Fruit fly (Drosophila melanogaster) whole organism, embryonic: ENCODE data around the gene CG10702.

Experiments
- Bteb2 ChIP-seq: fragments of 200-800 bp; sonication (Bioruptor generic); optimal IDR thresholded peaks from 2 replicates; lab custom pipeline; 2016; ENCODE audit warnings: missing biosample characterization, missing genetic modification characterization
- CG10462 ChIP-seq: fragments of 200-800 bp; sonication (Bioruptor generic); optimal IDR thresholded peaks from 2 replicates; lab custom pipeline; 2016; ENCODE audit warnings: missing biosample characterization, missing genetic modification characterization
- CG11085 ChIP-seq: fragments of 200-800 bp; sonication (Bioruptor generic); IDR thresholded peaks from 2 replicates; pipeline ENCODE4 v1.3.6; 2022; ENCODE audit warnings: missing biosample characterization, missing genetic modification characterization
- CG11398 ChIP-seq: fragments of 200-800 bp; sonication (Bioruptor generic); optimal IDR thresholded peaks from 2 replicates; lab custom pipeline; 2016; ENCODE audit warnings: missing biosample characterization, missing genetic modification characterization
- CG11560 ChIP-seq: fragments of 200-800 bp; sonication (Bioruptor generic); IDR thresholded peaks from 3 replicates; pipeline ENCODE4 v1.3.6; 2022; ENCODE audit warnings: missing biosample characterization, missing genetic modification characterization
- CG12219 ChIP-seq: fragments of 200-800 bp; sonication (Bioruptor generic); optimal IDR thresholded peaks from 3 replicates; lab custom pipeline; 2018; ENCODE audit warnings: missing biosample characterization, mild to moderate bottlenecking, missing genetic modification characterization
- CG15073 ChIP-seq: fragments of 200-800 bp; sonication (Bioruptor generic); optimal IDR thresholded peaks from 2 replicates; lab custom pipeline; 2016; ENCODE audit warnings: missing biosample characterization, missing genetic modification characterization
- CG15514 ChIP-seq: fragments of 200-800 bp; sonication (Bioruptor generic); optimal IDR thresholded peaks from 3 replicates; lab custom pipeline; 2017; ENCODE audit warnings: missing biosample characterization, missing genetic modification characterization, mild to moderate bottlenecking, moderate library complexity, missing genetic modification reagents
- CG16813 ChIP-seq: fragments of 200-800 bp; sonication (Bioruptor generic); IDR thresholded peaks from 3 replicates; pipeline ENCODE4 v1.3.6; 2022; ENCODE audit warnings: missing biosample characterization, missing genetic modification characterization; ENCODE audit not compliant: partially characterized antibody
- CG17612 ChIP-seq: fragments of 200-800 bp; sonication (Bioruptor generic); IDR thresholded peaks from 2 replicates; pipeline ENCODE4 v1.3.6; 2022; ENCODE audit warnings: missing biosample characterization, missing genetic modification characterization
- CG17802 ChIP-seq: fragments of 200-800 bp; sonication (Bioruptor generic); optimal IDR thresholded peaks from 2 replicates; lab custom pipeline; 2018; ENCODE audit warnings: missing biosample characterization, mild to moderate bottlenecking, missing genetic modification characterization, moderate library complexity
- CG1832 ChIP-seq: fragments of 200-800 bp; sonication (Bioruptor generic); optimal IDR thresholded peaks from 2 replicates; lab custom pipeline; 2017; ENCODE audit warnings: missing biosample characterization, mild to moderate bottlenecking, missing genetic modification characterization, inconsistent platforms
- CG2116 ChIP-seq: fragments of 200-800 bp; sonication (Bioruptor generic); optimal IDR thresholded peaks from 3 replicates; lab custom pipeline; 2018; ENCODE audit warnings: missing biosample characterization, mild to moderate bottlenecking, missing genetic modification characterization
- CG2889 ChIP-seq: fragments of 200-800 bp; sonication (Bioruptor generic); IDR thresholded peaks from 3 replicates; pipeline ENCODE4 v1.3.6; 2022; ENCODE audit warnings: missing biosample characterization, missing genetic modification characterization
- CG30403 ChIP-seq: fragments of 200-800 bp; sonication (Bioruptor generic); optimal IDR thresholded peaks from 3 replicates; lab custom pipeline; 2016; ENCODE audit warnings: missing biosample characterization, missing genetic modification characterization
- CG34224 ChIP-seq: fragments of 200-800 bp; sonication (Bioruptor generic); IDR thresholded peaks from 3 replicates; pipeline ENCODE4 v1.3.6; 2022; ENCODE audit warnings: missing biosample characterization, missing genetic modification characterization; ENCODE audit not compliant: partially characterized antibody
- CG42726 ChIP-seq: fragments of 200-800 bp; sonication (Bioruptor generic); IDR thresholded peaks from 2 replicates; pipeline ENCODE4 v1.3.6; 2022; ENCODE audit warnings: missing biosample characterization, missing genetic modification characterization; ENCODE audit not compliant: partially characterized antibody
- CG4404 ChIP-seq: fragments of 200-800 bp; sonication (Bioruptor generic); IDR thresholded peaks from 2 replicates; pipeline ENCODE4 v1.3.6; 2022; ENCODE audit warnings: missing biosample characterization, missing genetic modification characterization
- CG4730 ChIP-seq: fragments of 200-800 bp; sonication (Bioruptor generic); IDR thresholded peaks from 2 replicates; pipeline ENCODE4 v1.3.6; 2022; ENCODE audit warnings: missing biosample characterization, missing genetic modification characterization
- CG6689 ChIP-seq: fragments of 200-800 bp; sonication (Bioruptor generic); IDR thresholded peaks from 2 replicates; pipeline ENCODE4 v1.3.6; 2022; ENCODE audit warnings: missing biosample characterization, missing genetic modification characterization
- CG7556 ChIP-seq: fragments of 200-800 bp; sonication (Bioruptor generic); optimal IDR thresholded peaks from 2 replicates; lab custom pipeline; 2017; ENCODE audit warnings: missing biosample characterization, mild to moderate bottlenecking, missing genetic modification characterization
- CG7928 ChIP-seq: fragments of 200-800 bp; sonication (Bioruptor generic); optimal IDR thresholded peaks from 2 replicates; lab custom pipeline; 2017; ENCODE audit warnings: missing biosample characterization, mild to moderate bottlenecking, missing genetic modification characterization
- CG9215 ChIP-seq: fragments of 200-800 bp; sonication (Bioruptor generic); IDR thresholded peaks from 2 replicates; pipeline ENCODE4 v1.3.6; 2022; ENCODE audit warnings: missing biosample characterization, missing genetic modification characterization
- CG9817 ChIP-seq: fragments of 200-800 bp; sonication (Bioruptor generic); optimal IDR thresholded peaks from 2 replicates; lab custom pipeline; 2018; ENCODE audit warnings: missing biosample characterization, mild to moderate bottlenecking, missing genetic modification characterization, moderate library complexity
- D19B ChIP-seq: fragments of 200-800 bp; sonication (Bioruptor generic); optimal IDR thresholded peaks from 2 replicates; lab custom pipeline; 2017; ENCODE audit warnings: missing biosample characterization, mild to moderate bottlenecking, missing genetic modification characterization
- Dip2 ChIP-seq: fragments of 200-800 bp; sonication (Bioruptor generic); IDR thresholded peaks from 2 replicates; pipeline ENCODE4 v1.3.6; 2022; ENCODE audit warnings: missing biosample characterization, missing genetic modification characterization
- Doc3 ChIP-seq: fragments of 200-800 bp; sonication (Bioruptor generic); IDR thresholded peaks from 3 replicates; pipeline ENCODE4 v1.3.6; 2022; ENCODE audit warnings: missing biosample characterization, missing genetic modification characterization; ENCODE audit not compliant: partially characterized antibody
- Dref ChIP-seq: fragments of 200-800 bp; sonication (Bioruptor generic); IDR thresholded peaks from 2 replicates; pipeline ENCODE4 v1.3.6; 2022; ENCODE audit warnings: missing biosample characterization, missing genetic modification characterization
- Eip74EF ChIP-seq, 2 experiments: fragments of 200-800 bp in 1 of 2; fragments of >200 bp in 1 of 2; sonication (Bioruptor generic) in 1 of 2; optimal IDR thresholded peaks; 2 replicates each; lab custom pipeline; 2017 to 2019; ENCODE audit warnings: missing biosample characterization in 2 of 2, missing genetic modification characterization in 2 of 2, mild to moderate bottlenecking in 1 of 2, moderate library complexity in 1 of 2
- HLH54F ChIP-seq: fragments of 200-800 bp; sonication (Bioruptor generic); optimal IDR thresholded peaks from 3 replicates; lab custom pipeline; 2016; ENCODE audit warnings: missing biosample characterization, missing genetic modification characterization
- HmgZ ChIP-seq: fragments of 200-800 bp; sonication (Bioruptor generic); optimal IDR thresholded peaks from 2 replicates; lab custom pipeline; 2018; ENCODE audit warnings: missing biosample characterization, mild to moderate bottlenecking, missing genetic modification characterization
- NfI ChIP-seq: fragments of 200-800 bp; sonication (Bioruptor generic); optimal IDR thresholded peaks from 3 replicates; lab custom pipeline; 2018; ENCODE audit warnings: missing biosample characterization, mild to moderate bottlenecking, missing genetic modification characterization, moderate library complexity
- Oaz ChIP-seq: fragments of 200-800 bp; sonication (Bioruptor generic); IDR thresholded peaks from 2 replicates; pipeline ENCODE4 v1.3.6; 2022; ENCODE audit warnings: missing biosample characterization, missing genetic modification characterization
- Ptx1 ChIP-seq: fragments of 200-800 bp; sonication (Bioruptor generic); IDR thresholded peaks from 2 replicates; pipeline ENCODE4 v1.3.6; 2022; ENCODE audit warnings: missing biosample characterization, missing genetic modification characterization
- Xbp1 ChIP-seq: fragments of 200-800 bp; sonication (Bioruptor generic); optimal IDR thresholded peaks from 3 replicates; lab custom pipeline; 2016; ENCODE audit warnings: missing biosample characterization, mild to moderate bottlenecking, missing genetic modification characterization
- cg ChIP-seq: fragments of 200-800 bp; sonication (Bioruptor generic); optimal IDR thresholded peaks from 3 replicates; lab custom pipeline; 2019; ENCODE audit warnings: missing biosample characterization, mild to moderate bottlenecking, missing genetic modification characterization, moderate library complexity
- chm ChIP-seq: fragments of 200-800 bp; sonication (Bioruptor generic); IDR thresholded peaks from 2 replicates; pipeline ENCODE4 v1.3.6; 2022; ENCODE audit warnings: missing biosample characterization, missing genetic modification characterization
- eve ChIP-seq, 2 experiments: fragments of >200 bp; optimal IDR thresholded peaks; 2 replicates each; lab custom pipeline; 2017; ENCODE audit warnings: missing biosample characterization in 2 of 2, missing genetic modification characterization in 2 of 2
- ftz-f1 ChIP-seq: fragments of 200-800 bp; sonication (Bioruptor generic); optimal IDR thresholded peaks from 2 replicates; lab custom pipeline; 2016; ENCODE audit warnings: missing biosample characterization, missing genetic modification characterization
- gce ChIP-seq: fragments of 200-800 bp; sonication (Bioruptor generic); IDR thresholded peaks from 3 replicates; pipeline ENCODE4 v1.3.6; 2022; ENCODE audit warnings: missing biosample characterization, missing genetic modification characterization
- gsb-n ChIP-seq: fragments of 200-800 bp; sonication (Bioruptor generic); optimal IDR thresholded peaks from 3 replicates; lab custom pipeline; 2018; ENCODE audit warnings: missing biosample characterization, mild to moderate bottlenecking, missing genetic modification characterization
- hbn ChIP-seq: fragments of 200-800 bp; sonication (Bioruptor generic); IDR thresholded peaks from 2 replicates; pipeline ENCODE4 v1.3.6; 2022; ENCODE audit warnings: missing biosample characterization, missing genetic modification characterization; ENCODE audit not compliant: partially characterized antibody
- hkb ChIP-seq, 2 experiments: fragments of 200-800 bp in 1 of 2; fragments of >200 bp in 1 of 2; sonication (Bioruptor generic) in 1 of 2; IDR thresholded peaks in 1 of 2; optimal IDR thresholded peaks in 1 of 2; 2 replicates each; pipeline versions ENCODE4 v1.3.6 to Lab custom; 2017 to 2022; ENCODE audit warnings: missing biosample characterization in 1 of 2, missing genetic modification characterization in 1 of 2
- pan ChIP-seq, 4 experiments: fragments of >200 bp in 3 of 4; fragments of 200-800 bp in 1 of 4; sonication (Bioruptor generic) in 1 of 4; optimal IDR thresholded peaks in 3 of 4; IDR thresholded peaks in 1 of 4; 2 replicates each; pipeline versions ENCODE4 v1.3.6 to Lab custom; 2017 to 2022; ENCODE audit warnings: missing biosample characterization in 2 of 4, missing genetic modification characterization in 2 of 4, mixed read lengths in 1 of 4
- phol ChIP-seq: fragments of 200-800 bp; sonication (Bioruptor generic); optimal IDR thresholded peaks from 3 replicates; lab custom pipeline; 2018; ENCODE audit warnings: missing biosample characterization, mild to moderate bottlenecking, missing genetic modification characterization, moderate library complexity
- pzg ChIP-seq: fragments of 200-800 bp; sonication (Bioruptor generic); optimal IDR thresholded peaks from 3 replicates; lab custom pipeline; 2018; ENCODE audit warnings: missing biosample characterization, mild to moderate bottlenecking, missing genetic modification characterization, moderate library complexity
- sd ChIP-seq: fragments of 200-800 bp; sonication (Bioruptor generic); optimal IDR thresholded peaks from 3 replicates; lab custom pipeline; 2018; ENCODE audit warnings: missing biosample characterization, mild to moderate bottlenecking, missing genetic modification characterization, moderate library complexity
- sens ChIP-seq: fragments of 200-800 bp; sonication (Bioruptor generic); peaks from one replicate; lab custom pipeline; 2016; ENCODE audit warnings: missing biosample characterization, missing genetic modification characterization
- tin ChIP-seq: fragments of 200-800 bp; sonication (Bioruptor generic); optimal IDR thresholded peaks from 3 replicates; lab custom pipeline; 2016; ENCODE audit warnings: missing biosample characterization, missing genetic modification characterization

CG10702 gene

DNA sequence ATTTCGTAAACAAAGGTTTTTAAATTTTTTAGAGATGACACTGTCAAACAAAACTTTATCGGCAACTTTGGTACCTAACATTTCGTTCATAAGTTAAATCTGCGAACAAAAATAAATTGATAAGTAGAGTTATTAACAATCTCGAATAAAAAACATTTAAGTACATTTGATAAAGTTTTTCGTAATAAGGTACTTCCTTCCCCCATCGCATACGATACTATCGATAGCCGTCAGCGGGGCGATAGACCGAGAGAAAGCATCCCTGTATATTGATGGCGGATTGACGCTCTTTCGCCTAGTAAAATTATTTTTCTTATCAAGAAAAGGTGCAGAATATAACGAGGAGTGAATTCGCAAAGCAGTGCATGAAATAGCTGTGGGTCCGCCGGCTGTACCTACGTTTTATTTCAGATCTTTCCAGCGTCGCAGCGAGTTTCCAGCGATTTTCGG, 24.5 kb downstream of the CG10702 start, which contains the start of the genes Ttc19 and Acn (continued):
- TF ChIP-seq CG11085 (GFP tag; lab: Robert Waterston, UW) (peak; percentile 65), sd (tag; lab: Kevin White, UChicago) (no peak), CG42726 (GFP tag; lab: Robert Waterston, UW) (peak; percentile 92), CG7928 (GFP tag; lab: Kevin White, UChicago) (peak; percentile 49), ftz-f1 (GFP tag; lab: Kevin White, UChicago) (peak; percentile 40), D19B (GFP tag; lab: Kevin White, UChicago) (peak; percentile 44), CG2116 (peak; percentile 99), CG4404 (GFP tag; lab: Robert Waterston, UW) (peak; percentile 71), CG10462 (GFP tag; lab: Kevin White, UChicago) (peak; percentile 80), cg (GFP tag; lab: Kevin White, UChicago) (no peak), gce (GFP tag; lab: Robert Waterston, UW) (0 out of 3 replicates have a peak, but pooled peaks have one; percentile 33), CG30403 (GFP tag; lab: Kevin White, UChicago) (peak; percentile 92), CG17612 (GFP tag; lab: Robert Waterston, UW) (peak; percentile 34; the same call in 1 of the 2 replicates), Doc3 (peak; percentile 95), CG15514 (GFP tag; lab: Kevin White, UChicago) (peak; percentile 79), Dref (GFP tag; lab: Robert Waterston, UW) (peak; percentile 92), CG4730 (GFP tag; lab: Robert Waterston, UW) (peak; percentile 77), Ptx1 (GFP tag; lab: Robert Waterston, UW) (peak; percentile 86), Oaz (GFP tag; lab: Robert Waterston, UW) (peak; percentile 72), Xbp1 (peak; percentile 90), pan (optimal IDR thresholded peaks at IDR 0.05; lab: Kevin White, UChicago) (no peak), pan (GFP tag; optimal IDR thresholded peaks at IDR 0.05 in 1 of 2, IDR thresholded peaks at IDR 0.05 in 1 of 2) (peak in 1 of 2 experiments; percentile 87), Eip74EF (GFP tag; optimal IDR thresholded peaks at IDR 0.05; lab: Kevin White, UChicago) (no peak), HmgZ (peak; percentile 82), CG16813 (GFP tag; lab: Robert Waterston, UW) (peak; percentile 98), CG15073 (GFP tag; lab: Kevin White, UChicago) (no peak), CG11560 (tag; lab: Robert Waterston, UW) (peak; percentile 52; the same call in 2 of the 3 replicates), eve (GFP tag; optimal IDR thresholded peaks at IDR 0.05; lab: Kevin White, UChicago) (no peak), CG17802 (tag; lab: Kevin White, UChicago) (peak; percentile 66), CG7556 (GFP tag; lab: Kevin White, UChicago) (peak; percentile 82), CG11398 (GFP tag; lab: Kevin White, UChicago) (peak; percentile 81), tin (GFP tag; lab: Kevin White, UChicago) (peak; percentile 88), CG2889 (GFP tag; lab: Robert Waterston, UW) (peak; percentile 71; the same call in 1 of the 3 replicates), CG34224 (GFP tag; lab: Robert Waterston, UW) (peak; percentile 91), hkb (optimal IDR thresholded peaks at IDR 0.05; lab: Kevin White, UChicago) (no peak), hkb (GFP tag; IDR thresholded peaks at IDR 0.05; lab: Robert Waterston, UW) (peak; percentile 84), CG6689 (GFP tag; lab: Robert Waterston, UW) (peak; percentile 78), CG9817 (peak; percentile 88), sens (peak; percentile 98), HLH54F (GFP tag; lab: Kevin White, UChicago) (peak; percentile 93), NfI (GFP tag; lab: Kevin White, UChicago) (peak; percentile 86), hbn (GFP tag; lab: Robert Waterston, UW) (peak; percentile 94), Bteb2 (GFP tag; lab: Kevin White, UChicago) (peak; percentile 90), chm (GFP tag; lab: Robert Waterston, UW) (peak; percentile 73), Dip2 (GFP tag; lab: Robert Waterston, UW) (no peak), CG9215 (GFP tag; lab: Robert Waterston, UW) (peak; percentile 79), gsb-n (no peak), CG1832 (GFP tag; lab: Kevin White, UChicago) (no peak), phol (tag; lab: Kevin White, UChicago) (peak; percentile 96), pzg (peak; percentile 73), CG12219 (GFP tag; lab: Kevin White, UChicago) (peak; percentile 59)
